Fruit fly (Drosophila melanogaster) whole organism, embryonic: Measurements from ENCODE around the gene CG5180.
A peak's percentile ranks its signal among the peaks of the same experiment; 100 is the strongest.

Source experiments
- Adf1 ChIP-seq: fragments of 200-800 bp; sonication (Bioruptor generic); IDR thresholded peaks from 2 replicates; pipeline ENCODE4 v1.3.6; 2022; ENCODE audit warnings: missing biosample characterization, missing genetic modification characterization
- BEAF-32 ChIP-seq: fragments of 200-800 bp; sonication (Bioruptor generic); optimal IDR thresholded peaks from 3 replicates; lab custom pipeline; 2017; ENCODE audit warnings: missing biosample characterization, missing genetic modification characterization, mild to moderate bottlenecking, moderate library complexity, missing genetic modification reagents
- CG10366 ChIP-seq: fragments of 200-800 bp; sonication (Bioruptor generic); IDR thresholded peaks from 2 replicates; pipeline ENCODE4 v1.3.6; 2022; ENCODE audit warnings: missing biosample characterization, missing genetic modification characterization
- CG11398 ChIP-seq: fragments of 200-800 bp; sonication (Bioruptor generic); optimal IDR thresholded peaks from 2 replicates; lab custom pipeline; 2016; ENCODE audit warnings: missing biosample characterization, missing genetic modification characterization
- CG16779 ChIP-seq: fragments of 200-800 bp; sonication (Bioruptor generic); IDR thresholded peaks from 2 replicates; pipeline ENCODE4 v1.3.6; 2022; ENCODE audit warnings: missing biosample characterization, missing genetic modification characterization
- CG16813 ChIP-seq: fragments of 200-800 bp; sonication (Bioruptor generic); IDR thresholded peaks from 3 replicates; pipeline ENCODE4 v1.3.6; 2022; ENCODE audit warnings: missing biosample characterization, missing genetic modification characterization; ENCODE audit not compliant: partially characterized antibody
- CG16863 ChIP-seq: fragments of 200-800 bp; sonication (Bioruptor generic); optimal IDR thresholded peaks from 3 replicates; lab custom pipeline; 2016; ENCODE audit warnings: missing biosample characterization, missing genetic modification characterization
- CG17328 ChIP-seq: fragments of 200-800 bp; sonication (Bioruptor generic); IDR thresholded peaks from 2 replicates; pipeline ENCODE4 v1.3.6; 2022; ENCODE audit warnings: missing biosample characterization, missing genetic modification characterization
- CG18011 ChIP-seq: fragments of 200-800 bp; sonication (Bioruptor generic); optimal IDR thresholded peaks from 2 replicates; lab custom pipeline; 2017; ENCODE audit warnings: missing biosample characterization, missing genetic modification characterization, mild to moderate bottlenecking, moderate library complexity, missing genotype
- CG18476 ChIP-seq: fragments of 200-800 bp; sonication (Bioruptor generic); optimal IDR thresholded peaks from 2 replicates; lab custom pipeline; 2016; ENCODE audit warnings: missing biosample characterization, mild to moderate bottlenecking, missing genetic modification characterization
- CG2202 ChIP-seq: fragments of 200-800 bp; sonication (Bioruptor generic); optimal IDR thresholded peaks from 2 replicates; lab custom pipeline; 2018; ENCODE audit warnings: missing biosample characterization, mild to moderate bottlenecking, missing genetic modification characterization
- CG31441 ChIP-seq: fragments of 200-800 bp; sonication (Bioruptor generic); IDR thresholded peaks from 2 replicates; pipeline ENCODE4 v1.3.6; 2022; ENCODE audit warnings: missing biosample characterization, missing genetic modification characterization
- CG33557 ChIP-seq: fragments of 200-800 bp; sonication (Bioruptor generic); optimal IDR thresholded peaks from 2 replicates; lab custom pipeline; 2019; ENCODE audit warnings: missing biosample characterization, mild to moderate bottlenecking, missing genetic modification characterization, moderate library complexity
- CG34224 ChIP-seq: fragments of 200-800 bp; sonication (Bioruptor generic); IDR thresholded peaks from 3 replicates; pipeline ENCODE4 v1.3.6; 2022; ENCODE audit warnings: missing biosample characterization, missing genetic modification characterization; ENCODE audit not compliant: partially characterized antibody
- CG3847 ChIP-seq: fragments of 200-800 bp; sonication (Bioruptor generic); IDR thresholded peaks from 2 replicates; pipeline ENCODE4 v1.3.6; 2022; ENCODE audit warnings: missing biosample characterization, missing genetic modification characterization
- CG4617 ChIP-seq: fragments of 200-800 bp; sonication (Bioruptor generic); optimal IDR thresholded peaks from 3 replicates; lab custom pipeline; 2016; ENCODE audit warnings: missing biosample characterization, missing genetic modification characterization, borderline replicate concordance
- CG6254 ChIP-seq: fragments of 200-800 bp; sonication (Bioruptor generic); optimal IDR thresholded peaks from 3 replicates; lab custom pipeline; 2017; ENCODE audit warnings: mild to moderate bottlenecking, missing biosample characterization, missing genetic modification reagents, missing genetic modification characterization
- CG8359 ChIP-seq: fragments of 200-800 bp; sonication (Bioruptor generic); optimal IDR thresholded peaks from 2 replicates; lab custom pipeline; 2017; ENCODE audit warnings: missing biosample characterization, mild to moderate bottlenecking, missing genetic modification characterization, borderline replicate concordance
- CG9727 ChIP-seq: fragments of 200-800 bp; sonication (Bioruptor generic); optimal IDR thresholded peaks from 3 replicates; lab custom pipeline; 2017; ENCODE audit warnings: missing biosample characterization, mild to moderate bottlenecking, missing genetic modification characterization
- CG9797 ChIP-seq: fragments of 200-800 bp; sonication (Bioruptor generic); optimal IDR thresholded peaks from 3 replicates; lab custom pipeline; 2018; ENCODE audit warnings: missing biosample characterization, mild to moderate bottlenecking, missing genetic modification characterization
- Camta ChIP-seq: fragments of 200-800 bp; sonication (Bioruptor generic); optimal IDR thresholded peaks from 2 replicates; lab custom pipeline; 2016; ENCODE audit warnings: missing biosample characterization, missing genetic modification characterization
- CrebB ChIP-seq: fragments of 200-800 bp; sonication (Bioruptor generic); optimal IDR thresholded peaks from 3 replicates; lab custom pipeline; 2018; ENCODE audit warnings: missing biosample characterization, mild to moderate bottlenecking, missing genetic modification characterization
- D ChIP-seq, 2 experiments: fragments of 200-800 bp in 1 of 2; fragments of >200 bp in 1 of 2; sonication (Bioruptor generic) in 1 of 2; optimal IDR thresholded peaks; 2 replicates in 1 of 2; 3 replicates in 1 of 2; lab custom pipeline; 2017; ENCODE audit warnings: mild to moderate bottlenecking in 1 of 2, missing biosample characterization in 1 of 2, missing genetic modification characterization in 1 of 2, missing genetic modification reagents in 1 of 2
- Dll ChIP-seq: fragments of 200-800 bp; sonication (Bioruptor generic); IDR thresholded peaks from 4 replicates; pipeline ENCODE4 v1.3.6; 2022; ENCODE audit warnings: missing biosample characterization, missing genetic modification characterization; ENCODE audit not compliant: partially characterized antibody
- Doc2 ChIP-seq: fragments of 200-800 bp; sonication (Bioruptor generic); IDR thresholded peaks from 2 replicates; pipeline ENCODE4 v1.3.6; 2022; ENCODE audit warnings: missing biosample characterization, missing genetic modification characterization
- Gsc ChIP-seq: fragments of 200-800 bp; sonication (Bioruptor generic); IDR thresholded peaks from 2 replicates; pipeline ENCODE4 v1.3.6; 2022; ENCODE audit warnings: missing biosample characterization, missing genetic modification characterization
- HHEX ChIP-seq: fragments of 200-800 bp; sonication (Bioruptor generic); optimal IDR thresholded peaks from 3 replicates; lab custom pipeline; 2017; ENCODE audit warnings: missing biosample characterization, mild to moderate bottlenecking, missing genetic modification characterization, missing genetic modification reagents
- HmgD ChIP-seq: fragments of 200-800 bp; sonication (Bioruptor generic); optimal IDR thresholded peaks from 3 replicates; lab custom pipeline; 2016; ENCODE audit warnings: missing biosample characterization, missing genetic modification characterization
- Kr ChIP-seq: fragments of 200-800 bp; sonication (Bioruptor generic); optimal IDR thresholded peaks from 2 replicates; lab custom pipeline; 2017; ENCODE audit warnings: missing biosample characterization, mild to moderate bottlenecking, missing genetic modification characterization
- MBD-R2 ChIP-seq: fragments of 200-800 bp; sonication (Bioruptor generic); IDR thresholded peaks from 2 replicates; pipeline ENCODE4 v1.3.6; 2022; ENCODE audit warnings: missing biosample characterization, missing genetic modification characterization
- Mes4 ChIP-seq: fragments of 200-800 bp; sonication (Bioruptor generic); optimal IDR thresholded peaks from 2 replicates; lab custom pipeline; 2016; ENCODE audit warnings: missing biosample characterization, missing genetic modification characterization
- Nf-YC ChIP-seq: fragments of 200-800 bp; optimal IDR thresholded peaks from 3 replicates; lab custom pipeline; 2019; ENCODE audit warnings: missing biosample characterization, mild to moderate bottlenecking, missing genetic modification characterization, moderate library complexity
- Rfx ChIP-seq: fragments of 200-800 bp; sonication (Bioruptor generic); IDR thresholded peaks from 2 replicates; pipeline ENCODE4 v1.3.6; 2022; ENCODE audit warnings: missing biosample characterization, missing genetic modification characterization
- Scr ChIP-seq: fragments of 200-800 bp; sonication (Bioruptor generic); IDR thresholded peaks from 2 replicates; pipeline ENCODE4 v1.3.6; 2022; ENCODE audit warnings: missing biosample characterization, missing genetic modification characterization; ENCODE audit not compliant: partially characterized antibody
- Six4 ChIP-seq: fragments of 200-800 bp; sonication (Bioruptor generic); optimal IDR thresholded peaks from 2 replicates; lab custom pipeline; 2016; ENCODE audit warnings: missing biosample characterization, missing genetic modification characterization
- dan ChIP-seq: fragments of 200-800 bp; sonication (Bioruptor generic); IDR thresholded peaks from 2 replicates; pipeline ENCODE4 v1.3.6; 2022; ENCODE audit warnings: missing biosample characterization, missing genetic modification characterization
- dati ChIP-seq: fragments of 200-800 bp; sonication (Bioruptor generic); IDR thresholded peaks from 2 replicates; pipeline ENCODE4 v1.3.6; 2022; ENCODE audit warnings: missing biosample characterization, missing genetic modification characterization
- en ChIP-seq: fragments of 200-800 bp; sonication (Bioruptor generic); optimal IDR thresholded peaks from 2 replicates; lab custom pipeline; 2016; ENCODE audit warnings: missing biosample characterization, missing genetic modification characterization
- hkb ChIP-seq, 2 experiments: fragments of 200-800 bp in 1 of 2; fragments of >200 bp in 1 of 2; sonication (Bioruptor generic) in 1 of 2; IDR thresholded peaks in 1 of 2; optimal IDR thresholded peaks in 1 of 2; 2 replicates each; pipeline versions ENCODE4 v1.3.6 to Lab custom; 2017 to 2022; ENCODE audit warnings: missing biosample characterization in 1 of 2, missing genetic modification characterization in 1 of 2
- hth ChIP-seq: fragments of >200 bp; optimal IDR thresholded peaks from 2 replicates; lab custom pipeline; 2017; ENCODE audit warnings: inconsistent platforms
- knrl ChIP-seq: fragments of 200-800 bp; sonication (Bioruptor generic); IDR thresholded peaks from 3 replicates; pipeline ENCODE4 v1.3.6; 2022; ENCODE audit warnings: missing biosample characterization, missing genetic modification characterization; ENCODE audit not compliant: partially characterized antibody
- lbe ChIP-seq: fragments of 200-800 bp; sonication (Bioruptor generic); optimal IDR thresholded peaks from 2 replicates; lab custom pipeline; 2016; ENCODE audit warnings: missing biosample characterization, mild to moderate bottlenecking, missing genetic modification characterization
- mirr ChIP-seq: fragments of 200-800 bp; sonication (Bioruptor generic); optimal IDR thresholded peaks from 3 replicates; lab custom pipeline; 2018; ENCODE audit warnings: missing biosample characterization, mild to moderate bottlenecking, missing genetic modification characterization
- pzg ChIP-seq: fragments of 200-800 bp; sonication (Bioruptor generic); optimal IDR thresholded peaks from 3 replicates; lab custom pipeline; 2018; ENCODE audit warnings: missing biosample characterization, mild to moderate bottlenecking, missing genetic modification characterization, moderate library complexity
- salm ChIP-seq: fragments of 200-800 bp; sonication (Bioruptor generic); optimal IDR thresholded peaks from 2 replicates; lab custom pipeline; 2018; ENCODE audit warnings: missing biosample characterization, mild to moderate bottlenecking, missing genetic modification characterization
- sob ChIP-seq: fragments of 200-800 bp; sonication (Bioruptor generic); IDR thresholded peaks from 2 replicates; pipeline ENCODE4 v1.3.6; 2022; ENCODE audit warnings: missing biosample characterization, missing genetic modification characterization
- sqz ChIP-seq: fragments of 200-800 bp; sonication (Bioruptor generic); optimal IDR thresholded peaks from 3 replicates; lab custom pipeline; 2018; ENCODE audit warnings: missing biosample characterization, mild to moderate bottlenecking, missing genetic modification characterization
- tup ChIP-seq: fragments of 200-800 bp; sonication (Bioruptor generic); optimal IDR thresholded peaks from 2 replicates; lab custom pipeline; 2016; ENCODE audit warnings: missing biosample characterization, mild to moderate bottlenecking, missing genetic modification characterization, moderate library complexity
- vnd ChIP-seq: fragments of 200-800 bp; sonication (Bioruptor generic); IDR thresholded peaks from 3 replicates; pipeline ENCODE4 v1.3.6; 2022; ENCODE audit warnings: missing biosample characterization, missing genetic modification characterization; ENCODE audit not compliant: partially characterized antibody

The CG5180 gene

dm6 chr3R:20579816-20580215 lies 22.1 kb downstream of the CG5180 start, which contains the start of the genes EloB and Srp14 (continued):
- TF ChIP-seq Dll (peak; percentile 99), CG2202 (peak; percentile 67), dan (no peak), CG4617 (GFP tag; lab: Kevin White, UChicago) (peak; percentile 95), Gsc (GFP tag; lab: Robert Waterston, UW) (no peak), lbe (GFP tag; lab: Kevin White, UChicago) (peak; percentile 85), sqz (GFP tag; lab: Kevin White, UChicago) (no peak), Rfx (GFP tag; lab: Robert Waterston, UW) (peak; percentile 92), mirr (GFP tag; lab: Kevin White, UChicago) (peak; percentile 51), CG16779 (GFP tag; lab: Robert Waterston, UW) (0 out of 2 replicates have a peak, but pooled peaks have one; percentile 6), vnd (peak; percentile 94), CG34224 (GFP tag; lab: Robert Waterston, UW) (peak; percentile 97), Mes4 (GFP tag; lab: Kevin White, UChicago) (peak; percentile 68), Kr (GFP tag; lab: Kevin White, UChicago) (no peak), en (peak; percentile 31), HHEX (peak; percentile 42), D (optimal IDR thresholded peaks at IDR 0.05; lab: Kevin White, UChicago) (no peak), D (GFP tag; optimal IDR thresholded peaks at IDR 0.05; lab: Kevin White, UChicago) (peak; percentile 24), BEAF-32 (GFP tag; lab: Kevin White, UChicago) (peak; percentile 99), CG16813 (peak; percentile 97), Nf-YC (tag; lab: Kevin White, UChicago) (peak; percentile 80), CG3847 (GFP tag; lab: Robert Waterston, UW) (peak; percentile 87), knrl (GFP tag; lab: Robert Waterston, UW) (peak; percentile 98), Scr (GFP tag; lab: Robert Waterston, UW) (peak; percentile 98), dati (GFP tag; lab: Robert Waterston, UW) (no peak), hth (lab: Kevin White, UChicago) (no peak), CG18476 (peak; percentile 62), Camta (GFP tag; lab: Kevin White, UChicago) (peak; percentile 77), CG9727 (GFP tag; lab: Kevin White, UChicago) (peak; percentile 85), CG18011 (GFP tag; lab: Kevin White, UChicago) (peak; percentile 66), CG6254 (no peak), CG8359 (GFP tag; lab: Kevin White, UChicago) (no peak), CG17328 (GFP tag; lab: Robert Waterston, UW) (peak; percentile 80), pzg (GFP tag; lab: Kevin White, UChicago) (peak; percentile 92), CG33557 (peak; percentile 68), CG10366 (peak; percentile 66), tup (GFP tag; lab: Kevin White, UChicago) (peak; percentile 60), salm (peak; percentile 76), Six4 (GFP tag; lab: Kevin White, UChicago) (peak; percentile 61), HmgD (GFP tag; lab: Kevin White, UChicago) (peak; percentile 49), CG16863 (GFP tag; lab: Kevin White, UChicago) (peak; percentile 74), CG9797 (GFP tag; lab: Kevin White, UChicago) (peak; percentile 80), CG31441 (peak; percentile 80; the same call in 1 of the 2 replicates), Doc2 (GFP tag; lab: Robert Waterston, UW) (no peak), CG11398 (GFP tag; lab: Kevin White, UChicago) (peak; percentile 70), hkb (optimal IDR thresholded peaks at IDR 0.05; lab: Kevin White, UChicago) (peak; percentile 43), hkb (GFP tag; IDR thresholded peaks at IDR 0.05; lab: Robert Waterston, UW) (peak; percentile 78), CrebB (tag; lab: Kevin White, UChicago) (peak; percentile 59), MBD-R2 (GFP tag; lab: Robert Waterston, UW) (peak; percentile 90), sob (GFP tag; lab: Robert Waterston, UW) (peak; percentile 87), Adf1 (GFP tag; lab: Robert Waterston, UW) (peak; percentile 57)
